Fruit fly (Drosophila melanogaster): ENCODE results near the gene CG4830.

CG4830 gene

dm6 chr3R:12210260-12210659 is at the start of gene CG4830:
Gene CG4830, minus strand, starts transcription at chr3R:12210360.
- TF ChIP-seq lilli (GFP tag; optimal IDR thresholded peaks at IDR 0.05) (no peak), mirr (GFP tag; optimal IDR thresholded peaks at IDR 0.05) (peak; percentile 28)

dm6 chr3R:12259819-12260218 is 49.7 kb upstream of the CG4830 start:
- TF ChIP-seq cwo (GFP tag; optimal IDR thresholded peaks at IDR 0.05): no peak
- TF ChIP-seq zen (tag; optimal IDR thresholded peaks at IDR 0.05): peak; percentile 18
- TF ChIP-seq CG2199 (GFP tag; IDR thresholded peaks at IDR 0.05): 0 out of 3 replicates have a peak, but pooled peaks have one; percentile 72
- TF ChIP-seq grn (GFP tag; optimal IDR thresholded peaks at IDR 0.05): peak; percentile 63
- TF ChIP-seq ftz-f1 (GFP tag; optimal IDR thresholded peaks at IDR 0.05): no peak

dm6 chr3R:12259013-12259412 is 48.9 kb upstream of the CG4830 start:
- TF ChIP-seq tap (tag; optimal IDR thresholded peaks at IDR 0.05) (no peak), CG12299 (tag; optimal IDR thresholded peaks at IDR 0.05) (no peak), chinmo (GFP tag; IDR thresholded peaks at IDR 0.05; ENCODE audit: partially characterized antibody) (peak; percentile 61; the same call in 1 of the 4 replicates), Hmr (GFP tag; optimal IDR thresholded peaks at IDR 0.05) (peak; percentile 10), CG10543 (GFP tag; optimal IDR thresholded peaks at IDR 0.05) (peak; percentile 72), Bdp1 (GFP tag; optimal IDR thresholded peaks at IDR 0.05) (no peak), Vsx1 (GFP tag; optimal IDR thresholded peaks at IDR 0.05) (peak; percentile 4), CG34376 (GFP tag; optimal IDR thresholded peaks at IDR 0.05) (peak; percentile 84), sug (tag; optimal IDR thresholded peaks at IDR 0.05) (peak; percentile 31), salm (tag; optimal IDR thresholded peaks at IDR 0.05) (no peak), mld (GFP tag; IDR thresholded peaks at IDR 0.05; ENCODE audit: partially characterized antibody) (no peak), gsb-n (tag; optimal IDR thresholded peaks at IDR 0.05) (no peak), sens (GFP tag) (peak; percentile 39), crol (GFP tag; IDR thresholded peaks at IDR 0.05) (peak; percentile 47; the same call in 1 of the 2 replicates), Rfx (GFP tag; IDR thresholded peaks at IDR 0.05) (no peak)

- TF ChIP-seq CG3838 (GFP tag; optimal IDR thresholded peaks at IDR 0.05) (no peak), CG10267 (tag; optimal IDR thresholded peaks at IDR 0.05) (no peak), Dad (GFP tag; optimal IDR thresholded peaks at IDR 0.05) (no peak), CG12071 (GFP tag; optimal IDR thresholded peaks at IDR 0.05) (no peak), CG11723 (GFP tag; optimal IDR thresholded peaks at IDR 0.05) (no peak), CG43689 (GFP tag; IDR thresholded peaks at IDR 0.05) (no peak), CG6854 (GFP tag; optimal IDR thresholded peaks at IDR 0.05) (no peak), E2f1 (GFP tag; IDR thresholded peaks at IDR 0.05) (no peak)
Observed at dm6 chr3R:12258437-12258836, 48.3 kb upstream of the CG4830 start, which contains the start of the genes CG44037 and svp. Gene CG44037, plus strand, starts transcription at chr3R:12258737. Gene svp, plus strand, starts transcription at chr3R:12258737.

- no peak for TF ChIP-seq tap (tag; optimal IDR thresholded peaks at IDR 0.05)
- TF ChIP-seq Taf1 (GFP tag; IDR thresholded peaks at IDR 0.05): no peak
- no peak for TF ChIP-seq CG11085 (GFP tag; IDR thresholded peaks at IDR 0.05)
- TF ChIP-seq lmd (GFP tag; IDR thresholded peaks at IDR 0.05): no peak
- no peak for TF ChIP-seq Hr3 (GFP tag; optimal IDR thresholded peaks at IDR 0.05)
- TF ChIP-seq Dll (GFP tag; IDR thresholded peaks at IDR 0.05; ENCODE audit: partially characterized antibody): no peak
- TF ChIP-seq CG10543 (GFP tag; optimal IDR thresholded peaks at IDR 0.05): no peak
- no peak for TF ChIP-seq fru (optimal IDR thresholded peaks at IDR 0.05)
- no peak for TF ChIP-seq unc-4 (GFP tag; IDR thresholded peaks at IDR 0.05; ENCODE audit: partially characterized antibody)
- no peak for TF ChIP-seq CG11398 (GFP tag; optimal IDR thresholded peaks at IDR 0.05)
- TF ChIP-seq CG4707 (GFP tag; optimal IDR thresholded peaks at IDR 0.05): no peak
- no peak for TF ChIP-seq amos (GFP tag; IDR thresholded peaks at IDR 0.05; ENCODE audit: partially characterized antibody)
Observed at dm6 chr3R:12253887-12254286, 43.7 kb upstream of the CG4830 start, which contains the start of gene CG3942. Gene CG3942, plus strand, starts transcription at chr3R:12254187.

Measured in whole organism, embryonic.